Fruit fly (Drosophila melanogaster) whole organism, embryonic: Measurements from ENCODE around the gene Girdin.

ENCODE experiments used
- ATbp ChIP-seq: fragments of 200-800 bp; sonication (Bioruptor generic); optimal IDR thresholded peaks from 2 replicates; lab custom pipeline; 2017; ENCODE audit warnings: missing biosample characterization, mild to moderate bottlenecking, missing genetic modification characterization, missing genetic modification reagents
- Aef1 ChIP-seq: fragments of 200-800 bp; sonication (Bioruptor generic); IDR thresholded peaks from 3 replicates; pipeline ENCODE4 v1.3.6; 2022; ENCODE audit warnings: missing biosample characterization, missing genetic modification characterization
- Blimp-1 ChIP-seq: fragments of 200-800 bp; sonication (Bioruptor generic); optimal IDR thresholded peaks from 3 replicates; lab custom pipeline; 2018; ENCODE audit warnings: missing biosample characterization, missing genetic modification characterization, mild to moderate bottlenecking, moderate library complexity, missing genetic modification reagents
- CG12391 ChIP-seq: fragments of 200-800 bp; sonication (Bioruptor generic); optimal IDR thresholded peaks from 3 replicates; lab custom pipeline; 2018; ENCODE audit warnings: missing biosample characterization, mild to moderate bottlenecking, missing genetic modification characterization, moderate library complexity
- CG12659 ChIP-seq: fragments of 200-800 bp; sonication (Bioruptor generic); optimal IDR thresholded peaks from 3 replicates; lab custom pipeline; 2017; ENCODE audit warnings: mild to moderate bottlenecking, missing biosample characterization, missing genetic modification reagents, missing genetic modification characterization
- CG1529 ChIP-seq: fragments of 200-800 bp; sonication (Bioruptor generic); optimal IDR thresholded peaks from 3 replicates; lab custom pipeline; 2018; ENCODE audit warnings: missing biosample characterization, missing genetic modification characterization
- CG15479 ChIP-seq: fragments of 200-800 bp; sonication (Bioruptor generic); optimal IDR thresholded peaks from 3 replicates; lab custom pipeline; 2019; ENCODE audit warnings: missing biosample characterization, mild to moderate bottlenecking, missing genetic modification characterization, moderate library complexity
- CG1603 ChIP-seq: fragments of 200-800 bp; sonication (Bioruptor generic); optimal IDR thresholded peaks from 2 replicates; lab custom pipeline; 2019; ENCODE audit warnings: missing biosample characterization, mild to moderate bottlenecking, missing genetic modification characterization, moderate library complexity
- CG16779 ChIP-seq: fragments of 200-800 bp; sonication (Bioruptor generic); IDR thresholded peaks from 2 replicates; pipeline ENCODE4 v1.3.6; 2022; ENCODE audit warnings: missing biosample characterization, missing genetic modification characterization
- CG34422 ChIP-seq: fragments of 200-800 bp; sonication (Bioruptor generic); IDR thresholded peaks from 3 replicates; pipeline ENCODE4 v1.3.6; 2022; ENCODE audit warnings: missing biosample characterization, missing genetic modification characterization
- CG4328 ChIP-seq: fragments of 200-800 bp; sonication (Bioruptor generic); optimal IDR thresholded peaks from 3 replicates; lab custom pipeline; 2017; ENCODE audit warnings: missing biosample characterization, missing genetic modification reagents, missing genetic modification characterization
- CG4404 ChIP-seq: fragments of 200-800 bp; sonication (Bioruptor generic); IDR thresholded peaks from 2 replicates; pipeline ENCODE4 v1.3.6; 2022; ENCODE audit warnings: missing biosample characterization, missing genetic modification characterization
- CG7745 ChIP-seq: fragments of 200-800 bp; sonication (Bioruptor generic); optimal IDR thresholded peaks from 2 replicates; lab custom pipeline; 2018; ENCODE audit warnings: missing biosample characterization, mild to moderate bottlenecking, missing genetic modification characterization, moderate library complexity
- CG8924 ChIP-seq: fragments of 200-800 bp; optimal IDR thresholded peaks from 3 replicates; lab custom pipeline; 2019; ENCODE audit warnings: missing biosample characterization, mild to moderate bottlenecking, missing genetic modification characterization, moderate library complexity
- CG9876 ChIP-seq: fragments of 200-800 bp; sonication (Bioruptor generic); optimal IDR thresholded peaks from 2 replicates; lab custom pipeline; 2016; ENCODE audit warnings: missing biosample characterization, missing genetic modification characterization
- CHES-1-like ChIP-seq: fragments of 200-800 bp; sonication (Bioruptor generic); optimal IDR thresholded peaks from 2 replicates; lab custom pipeline; 2016; ENCODE audit warnings: missing biosample characterization, missing genetic modification characterization
- CkIIα-i1 ChIP-seq: fragments of 200-800 bp; sonication (Bioruptor generic); IDR thresholded peaks from 2 replicates; pipeline ENCODE4 v1.3.6; 2022; ENCODE audit warnings: missing biosample characterization, missing genetic modification characterization
- CrebB ChIP-seq: fragments of 200-800 bp; sonication (Bioruptor generic); optimal IDR thresholded peaks from 3 replicates; lab custom pipeline; 2018; ENCODE audit warnings: missing biosample characterization, mild to moderate bottlenecking, missing genetic modification characterization
- Dad ChIP-seq: fragments of 200-800 bp; sonication (Bioruptor generic); optimal IDR thresholded peaks from 3 replicates; lab custom pipeline; 2016; ENCODE audit warnings: missing biosample characterization, missing genetic modification characterization
- Dek ChIP-seq: fragments of 200-800 bp; sonication (Bioruptor generic); optimal IDR thresholded peaks from 3 replicates; lab custom pipeline; 2019; ENCODE audit warnings: missing biosample characterization, mild to moderate bottlenecking, missing genetic modification characterization, moderate library complexity
- Dfd ChIP-seq, 2 experiments: fragments of >200 bp; optimal IDR thresholded peaks; 2 replicates each; lab custom pipeline; 2017; ENCODE audit warnings: missing biosample characterization in 2 of 2, missing genetic modification characterization in 2 of 2
- H2.0 ChIP-seq: fragments of 200-800 bp; sonication (Bioruptor generic); IDR thresholded peaks from 2 replicates; pipeline ENCODE4 v1.3.6; 2022; ENCODE audit warnings: missing biosample characterization, missing genetic modification characterization
- MBD-R2 ChIP-seq: fragments of 200-800 bp; sonication (Bioruptor generic); IDR thresholded peaks from 2 replicates; pipeline ENCODE4 v1.3.6; 2022; ENCODE audit warnings: missing biosample characterization, missing genetic modification characterization
- Mad ChIP-seq: fragments of 200-800 bp; sonication (Bioruptor generic); optimal IDR thresholded peaks from 2 replicates; lab custom pipeline; 2016; ENCODE audit warnings: missing biosample characterization, missing genetic modification characterization
- Mes4 ChIP-seq: fragments of 200-800 bp; sonication (Bioruptor generic); optimal IDR thresholded peaks from 2 replicates; lab custom pipeline; 2016; ENCODE audit warnings: missing biosample characterization, missing genetic modification characterization
- ab ChIP-seq: fragments of 200-800 bp; sonication (Bioruptor generic); optimal IDR thresholded peaks from 2 replicates; lab custom pipeline; 2016; ENCODE audit warnings: missing biosample characterization, missing genetic modification characterization
- ap ChIP-seq: fragments of 200-800 bp; sonication (Bioruptor generic); IDR thresholded peaks from 2 replicates; pipeline ENCODE4 v1.3.6; 2022; ENCODE audit warnings: missing biosample characterization, missing genetic modification characterization
- ash1 ChIP-seq: fragments of 200-800 bp; sonication (Bioruptor generic); optimal IDR thresholded peaks from 2 replicates; lab custom pipeline; 2018; ENCODE audit warnings: missing biosample characterization, mild to moderate bottlenecking, missing genetic modification characterization
- corto ChIP-seq: fragments of 200-800 bp; sonication (Bioruptor generic); optimal IDR thresholded peaks from 2 replicates; lab custom pipeline; 2016; ENCODE audit warnings: missing biosample characterization, mild to moderate bottlenecking, missing genetic modification characterization, moderate library complexity
- danr ChIP-seq: fragments of 200-800 bp; sonication (Bioruptor generic); IDR thresholded peaks from 2 replicates; pipeline ENCODE4 v1.3.6; 2022; ENCODE audit warnings: missing biosample characterization, missing genetic modification characterization
- fd102C ChIP-seq: fragments of 200-800 bp; sonication (Bioruptor generic); optimal IDR thresholded peaks from 2 replicates; lab custom pipeline; 2018; ENCODE audit warnings: missing biosample characterization, mild to moderate bottlenecking, missing genetic modification characterization, moderate library complexity
- hb ChIP-seq: fragments of 200-800 bp; sonication (Bioruptor generic); IDR thresholded peaks from 3 replicates; pipeline ENCODE4 v1.3.6; 2022; ENCODE audit warnings: missing biosample characterization, missing genetic modification characterization; ENCODE audit not compliant: partially characterized antibody
- jumu ChIP-seq: fragments of 200-800 bp; sonication (Bioruptor generic); optimal IDR thresholded peaks from 3 replicates; lab custom pipeline; 2016; ENCODE audit warnings: missing biosample characterization, missing genetic modification characterization
- kah ChIP-seq: fragments of 200-800 bp; sonication (Bioruptor generic); optimal IDR thresholded peaks from 2 replicates; lab custom pipeline; 2018; ENCODE audit warnings: missing biosample characterization, mild to moderate bottlenecking, missing genetic modification characterization
- lilli ChIP-seq: fragments of 200-800 bp; sonication (Bioruptor generic); optimal IDR thresholded peaks from 3 replicates; lab custom pipeline; 2016; ENCODE audit warnings: missing biosample characterization, missing genetic modification characterization
- nau ChIP-seq: fragments of 200-800 bp; sonication (Bioruptor generic); optimal IDR thresholded peaks from 3 replicates; lab custom pipeline; 2017; ENCODE audit warnings: missing biosample characterization, mild to moderate bottlenecking, missing genetic modification characterization, missing genetic modification reagents
- nom ChIP-seq: fragments of 200-800 bp; sonication (Bioruptor generic); optimal IDR thresholded peaks from 2 replicates; lab custom pipeline; 2017; ENCODE audit warnings: missing biosample characterization, missing genetic modification characterization, mild to moderate bottlenecking, moderate library complexity, missing genetic modification reagents
- p53 ChIP-seq: fragments of 200-800 bp; sonication (Bioruptor generic); optimal IDR thresholded peaks from 2 replicates; lab custom pipeline; 2016; ENCODE audit warnings: missing biosample characterization, missing genetic modification characterization
- pan ChIP-seq, 4 experiments: fragments of >200 bp in 3 of 4; fragments of 200-800 bp in 1 of 4; sonication (Bioruptor generic) in 1 of 4; optimal IDR thresholded peaks in 3 of 4; IDR thresholded peaks in 1 of 4; 2 replicates each; pipeline versions ENCODE4 v1.3.6 to Lab custom; 2017 to 2022; ENCODE audit warnings: missing biosample characterization in 2 of 4, missing genetic modification characterization in 2 of 4, mixed read lengths in 1 of 4
- pb ChIP-seq: fragments of 200-800 bp; sonication (Bioruptor generic); optimal IDR thresholded peaks from 3 replicates; lab custom pipeline; 2016; ENCODE audit warnings: missing biosample characterization, missing genetic modification characterization
- pho ChIP-seq: fragments of 200-800 bp; sonication (Bioruptor generic); optimal IDR thresholded peaks from 2 replicates; lab custom pipeline; 2016; ENCODE audit warnings: missing biosample characterization, missing genetic modification characterization
- pnt ChIP-seq: fragments of 200-800 bp; sonication (Bioruptor generic); optimal IDR thresholded peaks from 3 replicates; lab custom pipeline; 2016; ENCODE audit warnings: missing biosample characterization, missing genetic modification characterization
- repo ChIP-seq: fragments of 200-800 bp; sonication (Bioruptor generic); optimal IDR thresholded peaks from 2 replicates; lab custom pipeline; 2016; ENCODE audit warnings: missing biosample characterization, missing genetic modification characterization
- schlank ChIP-seq: fragments of 200-800 bp; sonication (Bioruptor generic); optimal IDR thresholded peaks from 2 replicates; lab custom pipeline; 2018; ENCODE audit warnings: missing biosample characterization, mild to moderate bottlenecking, missing genetic modification characterization
- tup ChIP-seq: fragments of 200-800 bp; sonication (Bioruptor generic); optimal IDR thresholded peaks from 2 replicates; lab custom pipeline; 2016; ENCODE audit warnings: missing biosample characterization, mild to moderate bottlenecking, missing genetic modification characterization, moderate library complexity
- unc-4 ChIP-seq: fragments of 200-800 bp; sonication (Bioruptor generic); IDR thresholded peaks from 2 replicates; pipeline ENCODE4 v1.3.6; 2022; ENCODE audit warnings: missing biosample characterization, missing genetic modification characterization; ENCODE audit not compliant: partially characterized antibody
- z ChIP-seq: fragments of 200-800 bp; sonication (Bioruptor generic); IDR thresholded peaks from 3 replicates; pipeline ENCODE4 v1.3.6; 2022; ENCODE audit warnings: missing biosample characterization, missing genetic modification characterization

Gene Girdin

DNA sequence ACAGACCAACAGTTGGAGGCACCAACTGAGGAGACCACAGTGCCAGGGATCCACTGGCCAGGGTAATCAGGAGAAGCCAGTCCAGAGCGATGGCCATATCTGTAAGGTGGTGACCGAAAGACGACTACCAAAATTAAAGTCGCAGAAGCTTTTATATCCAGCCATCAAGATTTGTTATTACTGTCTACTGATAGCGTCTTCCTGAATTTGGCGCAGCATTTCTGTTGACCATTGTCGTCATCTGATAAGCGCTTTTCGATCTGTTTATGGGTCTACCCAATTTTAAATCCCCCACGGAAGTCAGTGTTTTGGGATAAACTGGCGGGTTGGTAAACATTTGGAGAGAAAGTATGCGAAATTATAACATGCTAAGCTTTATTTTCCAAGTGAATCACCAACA lies 6.3 kb upstream of the Girdin start, which contains the start of gene CG14963:
Gene CG14963, minus strand, starts transcription at position 101 of the 400 bp plus-strand sequence.
- TF ChIP-seq CkIIα-i1 (GFP tag; lab: Robert Waterston, UW), result no peak
- TF ChIP-seq schlank, result no peak
- TF ChIP-seq Dek (tag; lab: Kevin White, UChicago), result no peak
- TF ChIP-seq lilli (GFP tag; lab: Kevin White, UChicago), result no peak

DNA sequence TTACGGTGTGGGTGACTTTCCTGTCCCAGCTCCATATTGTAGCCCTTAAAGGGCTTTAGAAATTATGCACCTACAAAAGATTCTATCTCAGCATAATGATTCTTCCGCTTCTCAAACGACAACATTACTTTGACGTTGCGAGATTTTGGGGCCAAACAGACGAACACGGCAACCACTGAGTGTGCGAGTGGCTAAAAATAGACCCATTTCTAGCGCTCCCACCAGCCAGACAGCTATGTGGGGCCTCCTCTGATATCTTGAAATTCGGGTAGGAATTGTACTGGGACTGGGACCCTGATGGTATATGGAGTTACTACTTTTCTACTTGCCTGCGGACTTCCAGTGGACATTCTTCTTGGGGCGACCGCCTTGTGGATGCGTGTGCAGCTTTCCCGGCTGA lies 858 bp upstream of the Girdin start:
- TF ChIP-seq CG7745 (tag; lab: Kevin White, UChicago) (no peak), pho (GFP tag; lab: Kevin White, UChicago) (no peak), kah (peak; percentile 92), ash1 (GFP tag; lab: Kevin White, UChicago) (no peak), CG34422 (0 out of 3 replicates have a peak, but pooled peaks have one; percentile 7), pnt (GFP tag; lab: Kevin White, UChicago) (no peak), CrebB (no peak), danr (GFP tag; lab: Robert Waterston, UW) (no peak)

DNA sequence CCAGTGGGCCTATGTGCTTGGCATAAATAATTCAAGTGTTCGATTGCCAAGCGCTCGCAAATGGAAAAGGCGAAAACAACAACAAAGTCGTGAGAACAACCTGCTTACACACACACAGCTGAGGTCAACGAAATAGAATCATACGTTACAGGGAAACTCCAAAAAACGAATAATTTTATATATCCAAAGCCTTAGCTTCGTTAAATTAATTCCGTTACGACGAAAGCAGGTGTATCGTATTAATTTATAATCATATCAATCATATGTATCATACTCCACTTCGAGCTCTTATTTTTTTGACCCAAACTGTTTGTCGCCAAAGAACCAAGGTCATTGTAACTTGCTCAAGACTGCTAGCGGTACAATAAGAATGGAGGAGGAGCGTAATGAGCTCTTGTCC lies 744 bp downstream of the Girdin start:
- TF ChIP-seq ab (GFP tag; lab: Kevin White, UChicago), result peak; percentile 46
- TF ChIP-seq p53, result no peak
- peak; percentile 88 for TF ChIP-seq Blimp-1
- TF ChIP-seq Aef1, result peak; percentile 84
- TF ChIP-seq H2.0 (GFP tag; lab: Robert Waterston, UW), result peak; percentile 78
- TF ChIP-seq jumu, result peak; percentile 74
- TF ChIP-seq CG12391, result peak; percentile 87
- no peak for TF ChIP-seq Dfd (GFP tag; optimal IDR thresholded peaks at IDR 0.05; lab: Kevin White, UChicago)
- TF ChIP-seq unc-4 (GFP tag; lab: Robert Waterston, UW), result no peak
- TF ChIP-seq nom (GFP tag; lab: Kevin White, UChicago), result peak; percentile 86
- TF ChIP-seq CG1529 (GFP tag; lab: Kevin White, UChicago), result peak; percentile 62
- no peak for TF ChIP-seq z (GFP tag; lab: Robert Waterston, UW)
- TF ChIP-seq CHES-1-like (GFP tag; lab: Kevin White, UChicago), result peak; percentile 56
- TF ChIP-seq tup (GFP tag; lab: Kevin White, UChicago), result peak; percentile 68
- TF ChIP-seq CG16779 (GFP tag; lab: Robert Waterston, UW), result peak; percentile 90
- peak; percentile 65 for TF ChIP-seq Mad (GFP tag; lab: Kevin White, UChicago)
- peak; percentile 74 for TF ChIP-seq CG4404 (GFP tag; lab: Robert Waterston, UW)
- TF ChIP-seq hb (GFP tag; lab: Robert Waterston, UW), result no peak
- TF ChIP-seq Mes4 (GFP tag; lab: Kevin White, UChicago), result peak; percentile 60
- peak; percentile 78 for TF ChIP-seq Dad (GFP tag; lab: Kevin White, UChicago)
- no peak for TF ChIP-seq CG15479 (GFP tag; lab: Kevin White, UChicago)
- no peak for TF ChIP-seq pan (optimal IDR thresholded peaks at IDR 0.05; lab: Kevin White, UChicago)
- peak in 1 of 2 experiments; percentile 92 for TF ChIP-seq pan (GFP tag; optimal IDR thresholded peaks at IDR 0.05 in 1 of 2, IDR thresholded peaks at IDR 0.05 in 1 of 2)
- peak; percentile 48 for TF ChIP-seq CG4328 (GFP tag; lab: Kevin White, UChicago)
- TF ChIP-seq CG1603 (tag; lab: Kevin White, UChicago), result peak; percentile 90
- TF ChIP-seq pb, result peak; percentile 68
- TF ChIP-seq repo (GFP tag; lab: Kevin White, UChicago), result peak; percentile 80
- TF ChIP-seq corto, result peak; percentile 77
- no peak for TF ChIP-seq CG9876 (GFP tag; lab: Kevin White, UChicago)
- peak; percentile 84 for TF ChIP-seq CG8924 (tag; lab: Kevin White, UChicago)
- peak; percentile 61 for TF ChIP-seq ap
- peak; percentile 76 for TF ChIP-seq MBD-R2 (GFP tag; lab: Robert Waterston, UW)
- TF ChIP-seq CG12659 (GFP tag; lab: Kevin White, UChicago), result peak; percentile 81
- peak; percentile 80 for TF ChIP-seq ATbp (GFP tag; lab: Kevin White, UChicago)
- TF ChIP-seq nau, result no peak
- peak; percentile 25 for TF ChIP-seq fd102C (GFP tag; lab: Kevin White, UChicago)
